Worm (Caenorhabditis elegans) whole organism, midembryonic: ENCODE measurements around the gene C13A2.6.

ENCODE experiments used
- T22C8.4 ChIP-seq: fragments of 200-800 bp; sonication (Bioruptor generic); IDR thresholded peaks from 2 replicates; pipeline ENCODE4 v1.3.6; 2022; ENCODE audit warnings: missing genetic modification characterization, missing compliant biosample characterization
- cog-1 ChIP-seq: sonication (generic microtip); optimal IDR thresholded peaks from 2 replicates; lab custom pipeline; 2016; ENCODE audit warnings: missing genetic modification characterization, missing compliant biosample characterization
- flt-1 ChIP-seq: fragments of 200-800 bp; sonication (Bioruptor generic); IDR thresholded peaks from 2 replicates; pipeline ENCODE4 v1.3.6; 2022; ENCODE audit warnings: missing genetic modification characterization, missing compliant biosample characterization
- klf-2 ChIP-seq: fragments of 200-800 bp; sonication (Bioruptor generic); conservative IDR thresholded peaks from 2 replicates; pipeline ENCODE4 v1.3.6; 2022; ENCODE audit warnings: missing genetic modification reagents, missing genetic modification characterization, missing compliant biosample characterization
- med-1 ChIP-seq: sonication (generic microtip); optimal IDR thresholded peaks from 2 replicates; lab custom pipeline; 2017; ENCODE audit warnings: missing genetic modification characterization, mild to moderate bottlenecking, missing compliant biosample characterization, antibody characterized with exemption, missing genetic modification reagents; ENCODE audit not compliant: insufficient read depth
- ref-1 ChIP-seq: fragments of 200-800 bp; sonication (Bioruptor generic); conservative IDR thresholded peaks from 2 replicates; pipeline ENCODE4 v1.3.6; 2022; ENCODE audit warnings: missing genetic modification reagents, missing genetic modification characterization, missing compliant biosample characterization
- tab-1 ChIP-seq: fragments of 200-800 bp; sonication (Bioruptor generic); IDR thresholded peaks from 2 replicates; pipeline ENCODE4 v1.3.6; 2022; ENCODE audit warnings: missing genetic modification characterization, missing compliant biosample characterization
- ztf-23 ChIP-seq: fragments of 200-800 bp; sonication (Bioruptor generic); IDR thresholded peaks from 2 replicates; pipeline ENCODE4 v1.3.6; 2022; ENCODE audit warnings: missing genetic modification reagents, missing genetic modification characterization, missing compliant biosample characterization
- ztf-29 ChIP-seq: fragments of 200-800 bp; sonication (Bioruptor generic); IDR thresholded peaks from 2 replicates; pipeline ENCODE4 v1.3.6; 2022; ENCODE audit warnings: missing genetic modification reagents, missing genetic modification characterization, missing compliant biosample characterization

C13A2.6 gene

DNA sequence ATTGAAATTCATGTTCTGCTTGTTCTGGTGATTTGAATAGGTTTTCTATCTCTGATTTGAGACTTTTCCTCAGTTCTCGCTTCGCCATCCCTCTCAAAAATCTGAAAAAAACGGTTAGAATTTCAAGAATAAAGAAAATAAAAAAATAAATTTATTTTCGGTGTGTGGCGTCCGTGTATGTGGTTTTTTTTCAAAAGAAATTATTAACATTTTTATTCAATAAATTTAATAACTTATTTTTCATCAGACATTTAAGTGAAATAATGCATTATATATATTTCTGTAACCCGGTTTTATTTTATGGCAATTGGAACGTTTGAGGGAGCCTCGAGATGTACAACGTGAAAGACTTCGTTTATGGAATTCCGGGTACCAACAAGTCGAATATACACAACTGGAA, 34.8 kb upstream of the C13A2.6 start, which contains the start of gene C05C8.5:
TSS of gene C05C8.5 (minus strand) at position 101 of the 400 bp plus-strand sequence.
- TF ChIP-seq cog-1 (no peak), med-1 (GFP tag; lab: Kevin White, UChicago) (no peak), tab-1 (no peak), flt-1 (GFP tag; lab: Robert Waterston, UW) (no peak), ztf-29 (GFP tag; lab: Robert Waterston, UW) (no peak), T22C8.4 (GFP tag; lab: Robert Waterston, UW) (no peak), klf-2 (GFP tag; lab: Robert Waterston, UW) (no peak), ref-1 (no peak), ztf-23 (GFP tag; lab: Robert Waterston, UW) (no peak)

DNA sequence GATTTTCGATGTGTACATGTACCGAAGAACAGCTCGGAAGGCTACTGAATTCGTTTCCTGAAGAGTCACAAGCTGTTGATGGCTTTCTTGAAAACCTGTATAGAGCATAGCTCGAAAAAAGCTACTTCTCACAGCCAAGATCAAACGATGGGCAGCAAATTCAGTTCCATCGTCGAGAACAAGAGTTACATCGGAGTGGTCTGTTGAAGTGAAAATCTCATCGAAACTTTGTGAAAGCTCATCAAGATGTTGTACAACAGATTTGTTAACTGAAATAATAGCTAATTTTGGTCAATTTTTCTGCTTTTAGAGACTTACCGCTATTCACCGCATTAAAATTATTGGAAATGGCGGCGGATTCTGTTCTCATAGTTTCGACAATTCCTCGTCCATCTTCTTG, 32.8 kb upstream of the C13A2.6 start:
- TF ChIP-seq ztf-29 (GFP tag; lab: Robert Waterston, UW) (no peak), T22C8.4 (GFP tag; lab: Robert Waterston, UW) (no peak), cog-1 (no peak), flt-1 (GFP tag; lab: Robert Waterston, UW) (no peak), tab-1 (no peak), med-1 (GFP tag; lab: Kevin White, UChicago) (no peak), ztf-23 (GFP tag; lab: Robert Waterston, UW) (no peak), ref-1 (no peak), klf-2 (GFP tag; lab: Robert Waterston, UW) (no peak)

DNA sequence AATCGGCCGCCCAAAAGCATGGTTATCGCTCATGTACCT, 32.6 kb upstream of the C13A2.6 start, which contains the start of gene hpo-9:
TSS of gene hpo-9 (minus strand) at position 37 of the 39 bp plus-strand sequence.
- TF ChIP-seq klf-2 (GFP tag; lab: Robert Waterston, UW) (no peak), tab-1 (no peak), ztf-29 (GFP tag; lab: Robert Waterston, UW) (no peak), T22C8.4 (GFP tag; lab: Robert Waterston, UW) (no peak), cog-1 (no peak), flt-1 (GFP tag; lab: Robert Waterston, UW) (no peak), ztf-23 (GFP tag; lab: Robert Waterston, UW) (no peak), med-1 (GFP tag; lab: Kevin White, UChicago) (no peak), ref-1 (no peak)

- TF ChIP-seq flt-1 (GFP tag; lab: Robert Waterston, UW) (0 out of 2 replicates have a peak, but pooled peaks have one; percentile 45), ztf-23 (GFP tag; lab: Robert Waterston, UW) (0 out of 2 replicates have a peak, but pooled peaks have one; percentile 56), cog-1 (peak; percentile 78), T22C8.4 (GFP tag; lab: Robert Waterston, UW) (no peak), ref-1 (no peak)
These were observed 32.4 kb upstream of the C13A2.6 start, which contains the start of gene hyls-1 for ce11 chrV:7237133-7237532. TSS of gene hyls-1 (plus strand) at chrV:7237381.

DNA sequence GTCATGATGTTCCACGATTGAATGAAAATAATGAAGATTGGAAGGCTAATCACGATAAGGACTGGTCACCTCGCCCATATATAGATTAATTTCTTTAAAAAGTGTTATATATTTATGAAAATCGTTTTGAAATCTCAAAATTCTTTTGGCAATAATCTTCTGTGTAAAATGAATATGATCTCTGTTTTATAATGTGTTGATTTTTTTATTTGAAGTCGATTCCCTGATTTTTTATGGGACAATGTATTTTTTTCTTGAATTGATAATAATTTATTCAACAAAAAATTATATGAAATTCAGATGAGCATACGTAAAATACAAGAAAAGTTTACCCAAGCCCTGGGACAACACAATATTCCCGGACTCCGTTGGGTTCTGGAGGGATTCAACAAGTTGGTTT, 30.0 kb upstream of the C13A2.6 start, which contains the start of gene C05C8.1:
TSS of gene C05C8.1 (plus strand) at position 301 of the 400 bp plus-strand sequence.
- TF ChIP-seq cog-1 (no peak), ref-1 (no peak), tab-1 (no peak), klf-2 (GFP tag; lab: Robert Waterston, UW) (no peak), flt-1 (GFP tag; lab: Robert Waterston, UW) (no peak), ztf-29 (GFP tag; lab: Robert Waterston, UW) (no peak), ztf-23 (GFP tag; lab: Robert Waterston, UW) (no peak), med-1 (GFP tag; lab: Kevin White, UChicago) (no peak), T22C8.4 (GFP tag; lab: Robert Waterston, UW) (no peak)

- TF ChIP-seq ref-1 (no peak), flt-1 (GFP tag; lab: Robert Waterston, UW) (0 out of 2 replicates have a peak, but pooled peaks have one; percentile 51)
These were observed 22.5 kb upstream of the C13A2.6 start, which contains the start of gene C05C8.7 for ce11 chrV:7246951-7247350. TSS of gene C05C8.7 (minus strand) at chrV:7247050.

DNA sequence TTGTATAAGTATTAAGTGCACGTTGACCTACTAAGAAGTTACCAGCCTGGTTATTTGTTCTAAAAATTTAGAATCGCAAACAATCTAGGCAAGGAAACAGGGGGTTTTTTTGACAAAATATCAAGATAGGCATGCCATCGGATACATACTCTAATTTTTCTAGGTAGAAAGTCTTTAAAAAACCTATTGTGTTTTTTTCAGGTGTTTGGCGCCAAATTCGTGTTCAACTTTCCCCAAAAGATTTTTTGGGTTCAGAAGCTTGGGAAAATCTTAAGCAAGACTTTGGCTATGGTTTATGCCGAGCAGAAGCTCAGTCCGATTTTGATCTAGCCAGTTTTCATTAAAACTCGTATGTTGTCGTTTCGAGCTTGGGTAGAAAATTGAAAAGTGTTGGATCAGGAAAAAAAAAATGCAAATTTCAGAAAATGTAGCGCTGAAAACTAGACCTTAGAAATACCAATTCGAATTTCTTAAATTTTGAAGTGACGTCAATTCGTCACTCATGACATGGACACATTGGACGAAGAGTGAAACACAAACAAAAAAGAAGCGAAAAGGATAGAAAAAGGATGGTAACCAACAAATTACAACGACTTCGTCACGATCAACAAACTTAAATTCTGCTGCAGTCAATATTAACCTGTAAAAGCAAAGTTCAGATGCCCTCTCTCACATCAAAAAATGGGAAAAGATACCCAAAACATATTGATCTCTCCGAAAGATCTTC, 21.1 kb upstream of the C13A2.6 start:
- no peak for TF ChIP-seq ztf-23 (GFP tag; lab: Robert Waterston, UW)

- TF ChIP-seq flt-1 (GFP tag; lab: Robert Waterston, UW) (no peak), med-1 (GFP tag; lab: Kevin White, UChicago) (no peak), T22C8.4 (GFP tag; lab: Robert Waterston, UW) (no peak), tab-1 (no peak), cog-1 (no peak), ref-1 (no peak), ztf-23 (GFP tag; lab: Robert Waterston, UW) (no peak), klf-2 (GFP tag; lab: Robert Waterston, UW) (no peak), ztf-29 (GFP tag; lab: Robert Waterston, UW) (no peak)
These were observed 14.4 kb upstream of the C13A2.6 start, which contains the start of gene C05C8.8 for ce11 chrV:7255095-7255494. TSS of gene C05C8.8 (minus strand) at chrV:7255195.

DNA sequence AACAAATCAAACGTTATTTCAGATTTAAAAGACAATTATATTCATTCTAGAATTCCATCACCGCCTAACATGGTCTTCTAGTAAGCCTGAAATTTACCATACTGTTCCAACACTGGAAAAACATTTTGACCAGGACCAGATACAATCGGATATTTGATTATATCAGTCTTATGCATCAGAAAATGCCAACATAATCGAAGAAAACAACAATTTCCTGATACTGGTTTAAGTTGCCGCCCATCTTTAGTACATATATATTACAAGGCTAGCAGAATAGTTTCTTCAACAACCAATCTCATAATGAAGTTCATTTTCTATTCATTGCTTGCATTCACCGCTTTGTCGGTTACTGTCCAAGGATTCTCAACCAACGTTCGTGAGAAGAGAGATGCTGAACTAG, 10.5 kb upstream of the C13A2.6 start, which contains the start of gene C13A2.12:
TSS of gene C13A2.12 (plus strand) at position 301 of the 400 bp plus-strand sequence.
- TF ChIP-seq tab-1, result no peak
- TF ChIP-seq ztf-23 (GFP tag; lab: Robert Waterston, UW), result no peak
- no peak for TF ChIP-seq flt-1 (GFP tag; lab: Robert Waterston, UW)
- TF ChIP-seq ztf-29 (GFP tag; lab: Robert Waterston, UW), result no peak
- TF ChIP-seq ref-1, result no peak
- no peak for TF ChIP-seq T22C8.4 (GFP tag; lab: Robert Waterston, UW)
- no peak for TF ChIP-seq med-1 (GFP tag; lab: Kevin White, UChicago)
- no peak for TF ChIP-seq klf-2 (GFP tag; lab: Robert Waterston, UW)
- TF ChIP-seq cog-1, result no peak

- no peak for TF ChIP-seq tab-1
- no peak for TF ChIP-seq med-1 (GFP tag; lab: Kevin White, UChicago)
- TF ChIP-seq klf-2 (GFP tag; lab: Robert Waterston, UW), result no peak
- TF ChIP-seq flt-1 (GFP tag; lab: Robert Waterston, UW), result no peak
These were observed 5.5 kb upstream of the C13A2.6 start, which contains the start of gene C13A2.9 for ce11 chrV:7264042-7264441. TSS of gene C13A2.9 (minus strand) at chrV:7264142.
